Fruit fly (Drosophila melanogaster): ENCODE data around the gene Clp.
A peak's percentile ranks its signal among the peaks of the same experiment; 100 is the strongest.

The Clp gene

dm6 chr2L:825768-826263, 6.1 kb downstream of the Clp start, which contains the start of the genes CG3862 and dock (continued):
- TF ChIP-seq CG30431 (GFP tag; optimal IDR thresholded peaks at IDR 0.05) (no peak), lbe (GFP tag; optimal IDR thresholded peaks at IDR 0.05) (no peak), CG16779 (GFP tag; IDR thresholded peaks at IDR 0.05) (no peak), cad (GFP tag; optimal IDR thresholded peaks at IDR 0.05) (no peak), Ets97D (GFP tag; optimal IDR thresholded peaks at IDR 0.05) (peak; percentile 85), emc (GFP tag; optimal IDR thresholded peaks at IDR 0.05) (peak; percentile 33), sob (GFP tag; IDR thresholded peaks at IDR 0.05) (peak; percentile 75), run (tag; optimal IDR thresholded peaks at IDR 0.05) (peak; percentile 68), CG12104 (GFP tag; optimal IDR thresholded peaks at IDR 0.05) (no peak), Atf6 (GFP tag; IDR thresholded peaks at IDR 0.05) (0 out of 2 replicates have a peak, but pooled peaks have one; percentile 25), Scr (GFP tag; IDR thresholded peaks at IDR 0.05; ENCODE audit: partially characterized antibody) (peak; percentile 91), CG1792 (GFP tag; optimal IDR thresholded peaks at IDR 0.05) (peak; percentile 26), bsh (GFP tag; optimal IDR thresholded peaks at IDR 0.05) (peak; percentile 7 to 46), CG2116 (GFP tag; optimal IDR thresholded peaks at IDR 0.05) (peak; percentile 88), Hmx (GFP tag; optimal IDR thresholded peaks at IDR 0.05) (no peak), Hand (GFP tag; optimal IDR thresholded peaks at IDR 0.05) (no peak), cg (GFP tag; optimal IDR thresholded peaks at IDR 0.05) (peak; percentile 95), CG14860 (GFP tag; IDR thresholded peaks at IDR 0.05; ENCODE audit: partially characterized antibody) (peak; percentile 96), gcm (GFP tag; optimal IDR thresholded peaks at IDR 0.05) (peak; percentile 39), Fer3 (tag; optimal IDR thresholded peaks at IDR 0.05) (peak; percentile 18), pzg (GFP tag; optimal IDR thresholded peaks at IDR 0.05) (peak; percentile 98), tna (GFP tag; IDR thresholded peaks at IDR 0.05; ENCODE audit: partially characterized antibody) (peak; percentile 99), CG9932 (GFP tag; IDR thresholded peaks at IDR 0.05) (peak; percentile 86), CG16815 (GFP tag; optimal IDR thresholded peaks at IDR 0.05) (no peak), slou (GFP tag; optimal IDR thresholded peaks at IDR 0.05) (peak; percentile 6), Aef1 (GFP tag; IDR thresholded peaks at IDR 0.05) (peak; percentile 33; the same call in 2 of the 3 replicates), HLH54F (GFP tag; optimal IDR thresholded peaks at IDR 0.05) (peak; percentile 56), gt (GFP tag; IDR thresholded peaks at IDR 0.05) (no peak), lab (GFP tag; optimal IDR thresholded peaks at IDR 0.05) (peak; percentile 81), C15 (GFP tag; IDR thresholded peaks at IDR 0.05) (no peak), gsb-n (tag; optimal IDR thresholded peaks at IDR 0.05) (peak; percentile 19), HLH4C (GFP tag; IDR thresholded peaks at IDR 0.05; ENCODE audit: partially characterized antibody) (peak; percentile 99), CG7786 (GFP tag; optimal IDR thresholded peaks at IDR 0.05) (peak; percentile 50), sc (optimal IDR thresholded peaks at IDR 0.05) (no peak), sc (GFP tag; optimal IDR thresholded peaks at IDR 0.05) (no peak), grn (GFP tag; optimal IDR thresholded peaks at IDR 0.05) (peak; percentile 67), CG13894 (tag; optimal IDR thresholded peaks at IDR 0.05) (peak; percentile 37), CG15601 (tag; optimal IDR thresholded peaks at IDR 0.05) (peak; percentile 38), CG11504 (tag; optimal IDR thresholded peaks at IDR 0.05) (peak; percentile 40), CG8290 (GFP tag; optimal IDR thresholded peaks at IDR 0.05) (peak; percentile 69), CG8290 (tag; optimal IDR thresholded peaks at IDR 0.05) (peak in 1 of 2 experiments; percentile 84), CG2120 (GFP tag; optimal IDR thresholded peaks at IDR 0.05) (peak; percentile 74), CG10267 (tag; optimal IDR thresholded peaks at IDR 0.05) (peak; percentile 91), CG17829 (tag; optimal IDR thresholded peaks at IDR 0.05) (peak; percentile 50), jigr1 (GFP tag; IDR thresholded peaks at IDR 0.05) (no peak), CG13287 (GFP tag; IDR thresholded peaks at IDR 0.05; ENCODE audit: partially characterized antibody) (peak; percentile 96), CG12071 (GFP tag; optimal IDR thresholded peaks at IDR 0.05) (peak; percentile 26), Lhr (GFP tag; optimal IDR thresholded peaks at IDR 0.05) (peak; percentile 21), Sry-δ (GFP tag; optimal IDR thresholded peaks at IDR 0.05) (peak; percentile 89), Eip74EF (GFP tag; optimal IDR thresholded peaks at IDR 0.05) (peak in 1 of 2 experiments; percentile 66)
